Worm (Caenorhabditis elegans): Measurements from ENCODE around the gene nhr-98.

ce11 chrV:505191-505590 is 51.5 kb downstream of the nhr-98 start, which contains the start of gene srlf-19:
- TF ChIP-seq attf-5 (GFP tag; optimal IDR thresholded peaks at IDR 0.05) (no peak), ama-1 (optimal IDR thresholded peaks at IDR 0.05) (no peak), ama-1 (GFP tag; optimal IDR thresholded peaks at IDR 0.05) (no peak), snpc-3.4 (tag; optimal IDR thresholded peaks at IDR 0.05) (no peak), lsl-1 (GFP tag; optimal IDR thresholded peaks at IDR 0.05) (no peak), ztf-18 (tag; optimal IDR thresholded peaks at IDR 0.05) (no peak), gei-17 (GFP tag; optimal IDR thresholded peaks at IDR 0.05) (no peak), tlf-1 (GFP tag; optimal IDR thresholded peaks at IDR 0.05) (no peak)

All from whole organism, young adult.